Worm (Caenorhabditis elegans) whole organism, L1 larva: ENCODE measurements around the gene T02H6.7.

Experiments used
- C34B4.2 ChIP-seq: sonication (generic microtip); optimal IDR thresholded peaks from 2 replicates; lab custom pipeline; 2017; ENCODE audit warnings: mild to moderate bottlenecking, missing genetic modification characterization, missing compliant biosample characterization
- F16B12.6 ChIP-seq: fragments of 150-350 bp; optimal IDR thresholded peaks from 2 replicates; lab custom pipeline; 2014; ENCODE audit warnings: missing biosample characterization, missing genetic modification characterization
- Y116A8C.19 ChIP-seq: sonication (generic microtip); optimal IDR thresholded peaks from 2 replicates; lab custom pipeline; 2016; ENCODE audit warnings: missing compliant biosample characterization, missing genetic modification characterization, borderline replicate concordance
- aha-1 ChIP-seq: fragments of 150-350 bp; optimal IDR thresholded peaks from 2 replicates; lab custom pipeline; 2014; ENCODE audit warnings: missing biosample characterization, missing genetic modification characterization
- aly-2 ChIP-seq: fragments of 150-350 bp; optimal IDR thresholded peaks from 2 replicates; lab custom pipeline; 2014; ENCODE audit warnings: missing biosample characterization, missing genetic modification characterization
- ceh-63 ChIP-seq: fragments of 200-800 bp; sonication (Bioruptor generic); optimal IDR thresholded peaks from 2 replicates; lab custom pipeline; 2018; ENCODE audit warnings: mild to moderate bottlenecking, missing genetic modification characterization, missing compliant biosample characterization
- ceh-82 ChIP-seq, 3 experiments: fragments of 150-350 bp in 1 of 3; sonication (generic microtip) in 2 of 3; optimal IDR thresholded peaks; 2 replicates each; lab custom pipeline; 2014 to 2017; ENCODE audit warnings: missing biosample characterization in 3 of 3, missing genetic modification characterization in 3 of 3
- ceh-88 ChIP-seq: fragments of 200-800 bp; sonication (Bioruptor generic); IDR thresholded peaks from 2 replicates; pipeline ENCODE4 v1.3.6; 2022; ENCODE audit warnings: missing genetic modification characterization, missing compliant biosample characterization
- ceh-90 ChIP-seq: sonication (generic microtip); optimal IDR thresholded peaks from 2 replicates; lab custom pipeline; 2016; ENCODE audit warnings: missing genetic modification characterization, missing compliant biosample characterization
- efl-3 ChIP-seq: fragments of 200-800 bp; sonication (Bioruptor generic); optimal IDR thresholded peaks from 2 replicates; lab custom pipeline; 2018; ENCODE audit warnings: mild to moderate bottlenecking, missing genetic modification characterization, missing compliant biosample characterization
- egl-13 ChIP-seq: sonication (generic microtip); optimal IDR thresholded peaks from 2 replicates; lab custom pipeline; 2016; ENCODE audit warnings: missing genotype, missing genetic modification reagents, missing genetic modification characterization, missing compliant biosample characterization
- elt-3 ChIP-seq, 6 experiments: fragments of 150-350 bp in 1 of 6; sonication (generic microtip); optimal IDR thresholded peaks; 2 replicates each; lab custom pipeline; 2017 to 2018; ENCODE audit warnings: missing biosample characterization in 6 of 6, missing genetic modification characterization in 6 of 6, inconsistent platforms in 1 of 6
- ets-5 ChIP-seq: fragments of 200-800 bp; sonication (Bioruptor generic); IDR thresholded peaks from 2 replicates; pipeline ENCODE4 v1.3.6; 2022; ENCODE audit warnings: missing genetic modification characterization, missing compliant biosample characterization
- fkh-8 ChIP-seq: sonication (generic microtip); optimal IDR thresholded peaks from 2 replicates; lab custom pipeline; 2016; ENCODE audit warnings: mild to moderate bottlenecking, missing genetic modification characterization, missing compliant biosample characterization
- grh-1 ChIP-seq: fragments of 200-800 bp; sonication (Bioruptor generic); IDR thresholded peaks from 2 replicates; pipeline ENCODE4 v1.3.6; 2022; ENCODE audit warnings: missing genetic modification reagents, missing genetic modification characterization, missing compliant biosample characterization
- irx-1 ChIP-seq: sonication (generic microtip); optimal IDR thresholded peaks from 2 replicates; lab custom pipeline; 2016; ENCODE audit warnings: missing genetic modification characterization, missing compliant biosample characterization
- lin-35 ChIP-seq, 2 experiments: fragments of 150-350 bp; optimal IDR thresholded peaks; 2 replicates each; lab custom pipeline; 2014; ENCODE audit warnings: missing biosample characterization in 2 of 2, missing genetic modification characterization in 2 of 2, missing genetic modification reagents in 2 of 2
- lir-3 ChIP-seq: sonication (generic microtip); optimal IDR thresholded peaks from 2 replicates; lab custom pipeline; 2016; ENCODE audit warnings: mild to moderate bottlenecking, missing genetic modification characterization, moderate library complexity, missing compliant biosample characterization; ENCODE audit not compliant: poor library complexity
- mab-9 ChIP-seq: fragments of 200-800 bp; sonication (Bioruptor generic); IDR thresholded peaks from 2 replicates; pipeline ENCODE4 v1.3.6; 2022; ENCODE audit warnings: missing genetic modification reagents, missing genetic modification characterization, missing compliant biosample characterization
- mep-1 ChIP-seq: fragments of 150-350 bp; optimal IDR thresholded peaks from 2 replicates; lab custom pipeline; 2014; ENCODE audit warnings: missing biosample characterization, missing genetic modification characterization
- nhr-11 ChIP-seq: fragments of 150-350 bp; optimal IDR thresholded peaks from 2 replicates; lab custom pipeline; 2014; ENCODE audit warnings: missing biosample characterization, missing genetic modification characterization
- nhr-12 ChIP-seq: sonication (generic microtip); optimal IDR thresholded peaks from 2 replicates; lab custom pipeline; 2017; ENCODE audit warnings: missing biosample characterization, missing genetic modification characterization
- nhr-19 ChIP-seq: fragments of 200-800 bp; sonication (Bioruptor generic); conservative IDR thresholded peaks from 2 replicates; pipeline ENCODE4 v1.3.6; 2022; ENCODE audit warnings: missing genetic modification characterization, missing compliant biosample characterization
- nhr-237 ChIP-seq: fragments of 150-350 bp; optimal IDR thresholded peaks from 2 replicates; lab custom pipeline; 2014; ENCODE audit warnings: missing biosample characterization, missing genetic modification characterization
- nhr-28 ChIP-seq: fragments of 150-350 bp; optimal IDR thresholded peaks from 2 replicates; lab custom pipeline; 2014; ENCODE audit warnings: missing biosample characterization, missing genetic modification characterization
- nhr-47 ChIP-seq: sonication (generic microtip); optimal IDR thresholded peaks from 2 replicates; lab custom pipeline; 2016; ENCODE audit warnings: mild to moderate bottlenecking, missing genetic modification characterization, moderate library complexity, missing compliant biosample characterization
- nhr-76 ChIP-seq: sonication (generic microtip); optimal IDR thresholded peaks from 2 replicates; lab custom pipeline; 2017; ENCODE audit warnings: missing biosample characterization, missing genetic modification characterization
- nhr-77 ChIP-seq: fragments of 150-350 bp; optimal IDR thresholded peaks from 2 replicates; lab custom pipeline; 2014; ENCODE audit warnings: missing biosample characterization, missing genetic modification characterization
- nhr-84 ChIP-seq: sonication (generic microtip); optimal IDR thresholded peaks from 2 replicates; lab custom pipeline; 2017; ENCODE audit warnings: missing biosample characterization, missing genetic modification characterization
- nhr-85 ChIP-seq: sonication (generic microtip); peaks from one replicate; lab custom pipeline; 2016; ENCODE audit warnings: missing genetic modification characterization, inconsistent platforms, missing compliant biosample characterization
- nhr-90 ChIP-seq: sonication (generic microtip); optimal IDR thresholded peaks from 2 replicates; lab custom pipeline; 2016; ENCODE audit warnings: mild to moderate bottlenecking, missing genetic modification characterization, missing compliant biosample characterization; ENCODE audit not compliant: poor library complexity
- pag-3 ChIP-seq: sonication (generic microtip); optimal IDR thresholded peaks from 2 replicates; lab custom pipeline; 2017; ENCODE audit warnings: missing genetic modification characterization, mild to moderate bottlenecking, missing compliant biosample characterization, antibody characterized with exemption, borderline replicate concordance; ENCODE audit not compliant: insufficient read depth
- sptf-1 ChIP-seq: fragments of 150-350 bp; optimal IDR thresholded peaks from 2 replicates; lab custom pipeline; 2014; ENCODE audit warnings: missing biosample characterization, missing genetic modification characterization
- tbx-2 ChIP-seq: sonication (generic microtip); optimal IDR thresholded peaks from 2 replicates; lab custom pipeline; 2016; ENCODE audit warnings: missing genetic modification characterization, missing compliant biosample characterization
- tlp-1 ChIP-seq: fragments of 150-350 bp; optimal IDR thresholded peaks from 2 replicates; lab custom pipeline; 2014; ENCODE audit warnings: missing biosample characterization, missing genetic modification characterization
- unc-130 ChIP-seq: fragments of 150-350 bp; optimal IDR thresholded peaks from 2 replicates; lab custom pipeline; 2017; ENCODE audit warnings: missing biosample characterization, missing genetic modification characterization, inconsistent platforms
- unc-62 ChIP-seq: fragments of 150-350 bp; optimal IDR thresholded peaks from 2 replicates; lab custom pipeline; 2014; ENCODE audit warnings: missing biosample characterization, missing genetic modification reagents, missing genetic modification characterization
- unc-86 ChIP-seq: sonication (generic microtip); optimal IDR thresholded peaks from 2 replicates; lab custom pipeline; 2016; ENCODE audit warnings: missing genetic modification characterization, missing compliant biosample characterization
- ztf-11 ChIP-seq, 2 experiments: sonication (generic microtip); optimal IDR thresholded peaks; 2 replicates each; lab custom pipeline; 2016 to 2017; ENCODE audit warnings: missing genetic modification characterization in 2 of 2, missing biosample characterization in 1 of 2, missing compliant biosample characterization in 1 of 2
- ztf-4 ChIP-seq: fragments of 150-350 bp; optimal IDR thresholded peaks from 2 replicates; lab custom pipeline; 2014; ENCODE audit warnings: missing biosample characterization, missing genetic modification characterization

The T02H6.7 gene

ce11 chrII:675822-676221 lies 6.6 kb upstream of the T02H6.7 start:
- TF ChIP-seq nhr-47 (no peak), nhr-12 (no peak), nhr-19 (GFP tag; lab: Robert Waterston, UW) (no peak), tbx-2 (tag; lab: Kevin White, UChicago) (no peak), elt-3 (tag; optimal IDR thresholded peaks at IDR 0.05; lab: Kevin White, UChicago) (no peak), ztf-4 (tag; lab: Kevin White, UChicago) (no peak), nhr-77 (tag; lab: Kevin White, UChicago) (no peak), aha-1 (tag; lab: Kevin White, UChicago) (no peak), irx-1 (tag; lab: Kevin White, UChicago) (no peak), pag-3 (tag; lab: Kevin White, UChicago) (no peak), tlp-1 (tag; lab: Kevin White, UChicago) (no peak), lir-3 (tag; lab: Kevin White, UChicago) (no peak), lin-35 (GFP tag; optimal IDR thresholded peaks at IDR 0.05; lab: Kevin White, UChicago) (no peak), unc-86 (tag; lab: Kevin White, UChicago) (no peak), unc-130 (tag; lab: Kevin White, UChicago) (no peak), ceh-88 (GFP tag; lab: Robert Waterston, UW) (no peak), Y116A8C.19 (tag; lab: Kevin White, UChicago) (no peak)

- TF ChIP-seq sptf-1 (tag; lab: Kevin White, UChicago) = no peak
- no peak for TF ChIP-seq nhr-84 (tag; lab: Kevin White, UChicago)
- no peak for TF ChIP-seq nhr-19 (GFP tag; lab: Robert Waterston, UW)
- TF ChIP-seq unc-62 (GFP tag; lab: Kevin White, UChicago) = no peak
- no peak for TF ChIP-seq fkh-8
- TF ChIP-seq tbx-2 (tag; lab: Kevin White, UChicago) = no peak
- TF ChIP-seq aly-2 (tag; lab: Kevin White, UChicago) = no peak
Observed at ce11 chrII:678581-678980, 3.8 kb upstream of the T02H6.7 start, which contains the start of gene T02H6.9. T02H6.9 (plus strand) TSS chrII:678881.

ce11 chrII:680612-681011 lies 1.8 kb upstream of the T02H6.7 start, which contains the start of the genes T02H6.10 and T02H6.8:
T02H6.10 (minus strand) TSS chrII:680712.
T02H6.8 (plus strand) TSS chrII:680832.
- TF ChIP-seq irx-1 (tag; lab: Kevin White, UChicago) = no peak
- TF ChIP-seq C34B4.2 = no peak
- TF ChIP-seq ztf-11 (tag; optimal IDR thresholded peaks at IDR 0.05; lab: Kevin White, UChicago) = no peak
- TF ChIP-seq elt-3 (tag; optimal IDR thresholded peaks at IDR 0.05; lab: Kevin White, UChicago) = no peak
- no peak for TF ChIP-seq grh-1 (GFP tag; lab: Robert Waterston, UW)
- no peak for TF ChIP-seq ceh-82 (tag; optimal IDR thresholded peaks at IDR 0.05; lab: Kevin White, UChicago)
- no peak for TF ChIP-seq ceh-90 (tag; lab: Kevin White, UChicago)
- TF ChIP-seq Y116A8C.19 (tag; lab: Kevin White, UChicago) = no peak
- TF ChIP-seq lin-35 (GFP tag; optimal IDR thresholded peaks at IDR 0.05; lab: Kevin White, UChicago) = no peak
- TF ChIP-seq F16B12.6 (tag; lab: Kevin White, UChicago) = no peak
- TF ChIP-seq nhr-77 (tag; lab: Kevin White, UChicago) = no peak
- no peak for TF ChIP-seq nhr-76 (tag; lab: Kevin White, UChicago)

- no peak for TF ChIP-seq nhr-11 (tag; lab: Kevin White, UChicago)
- TF ChIP-seq F16B12.6 (tag; lab: Kevin White, UChicago) = no peak
- TF ChIP-seq nhr-85 = no peak
- no peak for TF ChIP-seq grh-1 (GFP tag; lab: Robert Waterston, UW)
- TF ChIP-seq pag-3 (tag; lab: Kevin White, UChicago) = no peak
- no peak for TF ChIP-seq nhr-237
- TF ChIP-seq nhr-28 (tag; lab: Kevin White, UChicago) = no peak
Observed at ce11 chrII:683467-683866, 1.0 kb downstream of the T02H6.7 start, which contains the start of gene T02H6.6. T02H6.6 (plus strand) TSS chrII:683767.

- no peak for TF ChIP-seq ets-5
- TF ChIP-seq ceh-88 (GFP tag; lab: Robert Waterston, UW) = no peak
- TF ChIP-seq egl-13 = no peak
- no peak for TF ChIP-seq mep-1 (tag; lab: Kevin White, UChicago)
- no peak for TF ChIP-seq ceh-90 (tag; lab: Kevin White, UChicago)
- no peak for TF ChIP-seq nhr-90 (tag; lab: Kevin White, UChicago)
- TF ChIP-seq ceh-63 = no peak
- TF ChIP-seq efl-3 (GFP tag; lab: Kevin White, UChicago) = no peak
- TF ChIP-seq nhr-77 (tag; lab: Kevin White, UChicago) = no peak
- TF ChIP-seq mab-9 (GFP tag; lab: Robert Waterston, UW) = no peak
- no peak for TF ChIP-seq sptf-1 (tag; lab: Kevin White, UChicago)
- TF ChIP-seq, all 84 proteins: peak for 0
Observed at ce11 chrII:684811-685210, 2.4 kb downstream of the T02H6.7 start, which contains the start of gene T02H6.5. T02H6.5 (plus strand) TSS chrII:685111.
